Fruit fly (Drosophila melanogaster) whole organism: ENCODE results near the gene sun.
"Not testable (repeated sequence)": the region's sequence is repeated elsewhere in the genome, so short reads cannot be mapped to it uniquely, and the experiment has no call there.

ENCODE experiments used
- CG8478 ChIP-seq: fragments of >200 bp; optimal IDR thresholded peaks from 2 replicates; lab custom pipeline; 2018; ENCODE audit warnings: inconsistent platforms
- Dll ChIP-seq: fragments of >200 bp; optimal IDR thresholded peaks from 2 replicates; lab custom pipeline; 2017
- EcR ChIP-seq, 2 experiments: fragments of >200 bp; optimal IDR thresholded peaks; 2 replicates each; lab custom pipeline; 2017; ENCODE audit warnings: missing biosample characterization in 2 of 2, missing genetic modification characterization in 2 of 2, missing genetic modification reagents in 2 of 2
- pan ChIP-seq: fragments of >200 bp; optimal IDR thresholded peaks from 2 replicates; lab custom pipeline; 2017
- psq ChIP-seq: fragments of >200 bp; optimal IDR thresholded peaks from 2 replicates; lab custom pipeline; 2017
- usp ChIP-seq: fragments of >200 bp; optimal IDR thresholded peaks from 2 replicates; lab custom pipeline; 2017; ENCODE audit warnings: missing biosample characterization, missing genetic modification characterization, mixed read lengths

Gene sun

dm6 chrX:15813224-15813623 lies 35.8 kb downstream of the sun start:
- TF ChIP-seq CG8478 (lab: Kevin White, UChicago) (no peak), EcR (GFP tag; optimal IDR thresholded peaks at IDR 0.05; lab: Kevin White, UChicago) (no peak), Dll (lab: Kevin White, UChicago) (no peak), pan (lab: Kevin White, UChicago) (no peak), psq (lab: Kevin White, UChicago) (no peak), usp (GFP tag; lab: Kevin White, UChicago) (no peak)

dm6 chrX:15812615-15812995 lies 36.5 kb downstream of the sun start:
- TF ChIP-seq Dll (lab: Kevin White, UChicago) (no peak), EcR (GFP tag; optimal IDR thresholded peaks at IDR 0.05; lab: Kevin White, UChicago) (no peak), usp (GFP tag; lab: Kevin White, UChicago) (no peak), CG8478 (lab: Kevin White, UChicago) (no peak), pan (lab: Kevin White, UChicago) (no peak), psq (lab: Kevin White, UChicago) (no peak)

- TF ChIP-seq pan (lab: Kevin White, UChicago): no peak
- peak; percentile 42 for TF ChIP-seq CG8478 (lab: Kevin White, UChicago)
Observed at dm6 chrX:15811666-15812614, 37.1 kb downstream of the sun start.

- TF ChIP-seq pan (lab: Kevin White, UChicago) (no peak), Dll (lab: Kevin White, UChicago) (no peak), usp (GFP tag; lab: Kevin White, UChicago) (no peak), CG8478 (lab: Kevin White, UChicago) (no peak), psq (lab: Kevin White, UChicago) (no peak), EcR (GFP tag; optimal IDR thresholded peaks at IDR 0.05; lab: Kevin White, UChicago) (no peak)
Observed at dm6 chrX:15809255-15809654, 39.8 kb downstream of the sun start, which contains the start of gene CG8509. TSS of gene CG8509 (plus strand) at chrX:15809555.

- TF ChIP-seq usp (GFP tag; lab: Kevin White, UChicago): no peak
- TF ChIP-seq EcR (GFP tag; optimal IDR thresholded peaks at IDR 0.05; lab: Kevin White, UChicago): no peak
- TF ChIP-seq pan (lab: Kevin White, UChicago): no peak
- no peak for TF ChIP-seq psq (lab: Kevin White, UChicago)
- no peak for TF ChIP-seq Dll (lab: Kevin White, UChicago)
- no peak for TF ChIP-seq CG8478 (lab: Kevin White, UChicago)
Observed at dm6 chrX:15807915-15808314, 41.1 kb downstream of the sun start.

dm6 chrX:15805523-15805922 lies 43.5 kb downstream of the sun start:
- no peak for TF ChIP-seq usp (GFP tag; lab: Kevin White, UChicago)
- no peak for TF ChIP-seq EcR (GFP tag; optimal IDR thresholded peaks at IDR 0.05; lab: Kevin White, UChicago)
- no peak for TF ChIP-seq psq (lab: Kevin White, UChicago)
- no peak for TF ChIP-seq Dll (lab: Kevin White, UChicago)
- TF ChIP-seq pan (lab: Kevin White, UChicago): no peak
- no peak for TF ChIP-seq CG8478 (lab: Kevin White, UChicago)

dm6 chrX:15804790-15805189 lies 44.3 kb downstream of the sun start:
- no peak for TF ChIP-seq pan (lab: Kevin White, UChicago)
- no peak for TF ChIP-seq CG8478 (lab: Kevin White, UChicago)
- no peak for TF ChIP-seq usp (GFP tag; lab: Kevin White, UChicago)
- no peak for TF ChIP-seq Dll (lab: Kevin White, UChicago)
- no peak for TF ChIP-seq psq (lab: Kevin White, UChicago)
- no peak for TF ChIP-seq EcR (GFP tag; optimal IDR thresholded peaks at IDR 0.05; lab: Kevin White, UChicago)

- TF ChIP-seq pan (lab: Kevin White, UChicago): no peak
- no peak for TF ChIP-seq psq (lab: Kevin White, UChicago)
- no peak for TF ChIP-seq CG8478 (lab: Kevin White, UChicago)
- TF ChIP-seq usp (GFP tag; lab: Kevin White, UChicago): no peak
- no peak for TF ChIP-seq Dll (lab: Kevin White, UChicago)
- TF ChIP-seq EcR (GFP tag; optimal IDR thresholded peaks at IDR 0.05; lab: Kevin White, UChicago): no peak
Observed at dm6 chrX:15803764-15804563, 45.1 kb downstream of the sun start, which contains the start of the genes PGRP-LE and sd. TSS of gene PGRP-LE (minus strand) at chrX:15803880. TSS of gene sd (plus strand) at chrX:15804370.

- TF ChIP-seq usp (GFP tag; lab: Kevin White, UChicago) (no peak), Dll (lab: Kevin White, UChicago) (no peak), psq (lab: Kevin White, UChicago) (no peak), EcR (GFP tag; optimal IDR thresholded peaks at IDR 0.05; lab: Kevin White, UChicago) (no peak), CG8478 (lab: Kevin White, UChicago) (no peak), pan (lab: Kevin White, UChicago) (no peak)
Observed at dm6 chrX:15802880-15803650, 46.0 kb downstream of the sun start.

- TF ChIP-seq psq, Dll, CG8478 (lab: Kevin White, UChicago): not testable (repeated sequence)
Observed at dm6 chrX:15799085-15799557, 49.9 kb downstream of the sun start, which contains the start of the genes sordd2 and CG15602. TSS of gene sordd2 (minus strand) at chrX:15799162. TSS of gene CG15602 (plus strand) at chrX:15799426.
